Fruit fly (Drosophila melanogaster): ENCODE measurements around the gene CG2100.

CG2100 gene

dm6 chr3R:5705469-5706067 lies 30.6 kb downstream of the CG2100 start (continued):
- TF ChIP-seq az2 (GFP tag; optimal IDR thresholded peaks at IDR 0.05) (peak; percentile 58), Pdp1 (GFP tag; optimal IDR thresholded peaks at IDR 0.05) (peak; percentile 41 to 56), cad (GFP tag; optimal IDR thresholded peaks at IDR 0.05) (no peak), ind (GFP tag; optimal IDR thresholded peaks at IDR 0.05) (peak; percentile 42), bigmax (GFP tag; optimal IDR thresholded peaks at IDR 0.05) (no peak), CG9932 (GFP tag; IDR thresholded peaks at IDR 0.05) (peak; percentile 46; the same call in 1 of the 2 replicates), Asciz (GFP tag; optimal IDR thresholded peaks at IDR 0.05) (peak; percentile 72), Kr (GFP tag; optimal IDR thresholded peaks at IDR 0.05) (no peak), ash1 (GFP tag; optimal IDR thresholded peaks at IDR 0.05) (no peak), CG3726 (GFP tag; IDR thresholded peaks at IDR 0.05) (no peak), CG12219 (GFP tag; optimal IDR thresholded peaks at IDR 0.05) (peak; percentile 68), CG10274 (GFP tag; optimal IDR thresholded peaks at IDR 0.05) (peak; percentile 19), lilli (GFP tag; optimal IDR thresholded peaks at IDR 0.05) (peak; percentile 57), dmrt11E (tag; optimal IDR thresholded peaks at IDR 0.05) (no peak), CG17829 (tag; optimal IDR thresholded peaks at IDR 0.05) (peak; percentile 80), CG1024 (GFP tag; IDR thresholded peaks at IDR 0.05) (no peak), CG11085 (GFP tag; IDR thresholded peaks at IDR 0.05) (no peak), CG3995 (GFP tag; optimal IDR thresholded peaks at IDR 0.05) (no peak), CG6854 (GFP tag; optimal IDR thresholded peaks at IDR 0.05) (no peak), ac (GFP tag; optimal IDR thresholded peaks at IDR 0.05) (no peak), Optix (GFP tag; IDR thresholded peaks at IDR 0.05) (no peak), btn (GFP tag; optimal IDR thresholded peaks at IDR 0.05) (no peak), CG5953 (GFP tag; IDR thresholded peaks at IDR 0.05) (no peak), Bteb2 (GFP tag; optimal IDR thresholded peaks at IDR 0.05) (peak; percentile 7), CG15514 (GFP tag; optimal IDR thresholded peaks at IDR 0.05) (no peak), chinmo (GFP tag; IDR thresholded peaks at IDR 0.05; ENCODE audit: partially characterized antibody) (no peak), ap (GFP tag; IDR thresholded peaks at IDR 0.05) (no peak), tll (GFP tag; optimal IDR thresholded peaks at IDR 0.05) (no peak), CG8924 (tag; optimal IDR thresholded peaks at IDR 0.05) (peak; percentile 81), CG1602 (GFP tag; optimal IDR thresholded peaks at IDR 0.05) (peak; percentile 38), bowl (GFP tag; IDR thresholded peaks at IDR 0.05) (no peak), gcm2 (GFP tag; optimal IDR thresholded peaks at IDR 0.05) (no peak), Sox100B (GFP tag; optimal IDR thresholded peaks at IDR 0.05) (no peak), CG43689 (GFP tag; IDR thresholded peaks at IDR 0.05) (no peak), CG14441 (GFP tag; IDR thresholded peaks at IDR 0.05) (no peak), CG10209 (GFP tag; optimal IDR thresholded peaks at IDR 0.05) (peak; percentile 64), CG8388 (GFP tag; optimal IDR thresholded peaks at IDR 0.05) (peak; percentile 67), bab2 (GFP tag; optimal IDR thresholded peaks at IDR 0.05) (peak; percentile 3), CG2712 (tag; optimal IDR thresholded peaks at IDR 0.05) (peak; percentile 86), CG2889 (GFP tag; IDR thresholded peaks at IDR 0.05) (no peak), fu2 (GFP tag; optimal IDR thresholded peaks at IDR 0.05) (no peak), Ravus (GFP tag; IDR thresholded peaks at IDR 0.05) (peak; percentile 1; the same call in 1 of the 2 replicates), Sry-δ (GFP tag; optimal IDR thresholded peaks at IDR 0.05) (no peak), CG10543 (GFP tag; optimal IDR thresholded peaks at IDR 0.05) (peak; percentile 66), CG4820 (GFP tag; optimal IDR thresholded peaks at IDR 0.05) (peak; percentile 5), dmrt99B (tag; optimal IDR thresholded peaks at IDR 0.05) (no peak), Fer3 (tag; optimal IDR thresholded peaks at IDR 0.05) (no peak), bcd (GFP tag; optimal IDR thresholded peaks at IDR 0.05) (peak; percentile 63), NC2β (GFP tag; optimal IDR thresholded peaks at IDR 0.05) (no peak), esg (GFP tag; conservative IDR thresholded peaks at IDR 0.05) (peak; percentile 47; the same call in 1 of the 2 replicates), jigr1 (GFP tag; IDR thresholded peaks at IDR 0.05) (no peak)

All from whole organism, embryonic.